Worm (Caenorhabditis elegans) whole organism, L4/young adult: Measurements from ENCODE around the gene sre-15.

ENCODE experiments used
- W03F9.2 ChIP-seq: fragments of 150-350 bp; optimal IDR thresholded peaks from 2 replicates; lab custom pipeline; 2014; ENCODE audit warnings: missing biosample characterization, missing genetic modification characterization
- dao-5 ChIP-seq: sonication (generic microtip); optimal IDR thresholded peaks from 2 replicates; lab custom pipeline; 2016; ENCODE audit warnings: missing genotype, missing genetic modification characterization, moderate library complexity, missing compliant biosample characterization
- him-1 ChIP-seq: sonication (generic microtip); optimal IDR thresholded peaks from 2 replicates; lab custom pipeline; 2016; ENCODE audit warnings: missing genotype, missing genetic modification reagents, missing genetic modification characterization, missing compliant biosample characterization

The sre-15 gene

ce11 chrIV:12192104-12192763 is 52.4 kb downstream of the sre-15 start:
- no peak for TF ChIP-seq him-1 (tag; lab: Kevin White, UChicago)
- no peak for TF ChIP-seq W03F9.2 (tag; lab: Kevin White, UChicago)
- TF ChIP-seq dao-5 (tag; lab: Kevin White, UChicago): no peak
